Worm (Caenorhabditis elegans) whole organism, mixed stage, embryonic: ENCODE measurements around the gene cct-8.

Source experiments
- ces-1 ChIP-seq: fragments of 150-350 bp; optimal IDR thresholded peaks from 2 replicates; lab custom pipeline; 2014; ENCODE audit warnings: missing biosample characterization, missing genetic modification reagents, missing genetic modification characterization
- nhr-237 ChIP-seq: fragments of 150-350 bp; optimal IDR thresholded peaks from 2 replicates; lab custom pipeline; 2014; ENCODE audit warnings: missing biosample characterization, missing genetic modification characterization
- snpc-4 ChIP-seq: fragments of 150-350 bp; optimal IDR thresholded peaks from 2 replicates; lab custom pipeline; 2014; ENCODE audit warnings: missing biosample characterization, missing genetic modification characterization
- unc-62 ChIP-seq: fragments of 150-350 bp; optimal IDR thresholded peaks from 2 replicates; lab custom pipeline; 2014; ENCODE audit warnings: missing biosample characterization, missing genetic modification reagents, missing genetic modification characterization

DNA sequence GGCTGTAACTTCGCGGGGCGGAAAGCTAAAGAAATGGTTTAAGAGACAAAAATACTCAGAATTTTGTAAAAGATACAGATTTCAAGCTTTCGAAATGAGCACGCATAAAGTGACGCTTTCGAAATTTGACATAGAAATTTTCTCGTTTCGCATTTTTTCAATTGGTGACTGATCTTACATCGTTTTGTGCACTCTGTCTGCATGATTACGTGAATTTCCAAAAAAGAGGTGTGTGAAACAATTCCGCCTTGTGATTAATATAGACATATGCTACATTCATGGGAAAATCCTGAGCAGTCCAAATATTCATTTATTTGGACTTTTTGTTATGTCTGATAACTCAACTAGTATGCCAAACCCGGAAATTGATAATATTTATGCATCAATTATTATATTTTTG lies 48.0 kb downstream of the cct-8 start, which contains the start of gene srx-12:
- TF ChIP-seq snpc-4 (no peak), ces-1 (GFP tag; lab: Kevin White, UChicago) (no peak), nhr-237 (tag; lab: Kevin White, UChicago) (no peak), unc-62 (GFP tag; lab: Kevin White, UChicago) (no peak)
